Fruit fly (Drosophila melanogaster) whole organism, embryonic: ENCODE results near the gene CG12224.

Source experiments
- Bgb ChIP-seq: fragments of 200-800 bp; sonication (Bioruptor generic); IDR thresholded peaks from 2 replicates; pipeline ENCODE4 v1.3.6; 2022; ENCODE audit warnings: missing biosample characterization, missing genetic modification characterization; ENCODE audit not compliant: partially characterized antibody
- C15 ChIP-seq: fragments of 200-800 bp; sonication (Bioruptor generic); IDR thresholded peaks from 3 replicates; pipeline ENCODE4 v1.3.6; 2022; ENCODE audit warnings: missing biosample characterization, missing genetic modification characterization
- CG10321 ChIP-seq: fragments of 200-800 bp; sonication (Bioruptor generic); IDR thresholded peaks from 2 replicates; pipeline ENCODE4 v1.3.6; 2022; ENCODE audit warnings: missing biosample characterization, missing genetic modification characterization
- CG10979 ChIP-seq: fragments of 200-800 bp; sonication (Bioruptor generic); optimal IDR thresholded peaks from 2 replicates; lab custom pipeline; 2018; ENCODE audit warnings: missing biosample characterization, mild to moderate bottlenecking, missing genetic modification characterization, moderate library complexity
- CG12942 ChIP-seq: fragments of 200-800 bp; sonication (Bioruptor generic); optimal IDR thresholded peaks from 3 replicates; lab custom pipeline; 2016; ENCODE audit warnings: missing biosample characterization, missing genetic modification characterization
- CG14441 ChIP-seq: fragments of 200-800 bp; sonication (Bioruptor generic); IDR thresholded peaks from 2 replicates; pipeline ENCODE4 v1.3.6; 2022; ENCODE audit warnings: missing biosample characterization, missing genetic modification characterization
- CG14710 ChIP-seq: fragments of 200-800 bp; sonication (Bioruptor generic); optimal IDR thresholded peaks from 3 replicates; lab custom pipeline; 2019; ENCODE audit warnings: missing biosample characterization, mild to moderate bottlenecking, missing genetic modification characterization, moderate library complexity
- CG16863 ChIP-seq: fragments of 200-800 bp; sonication (Bioruptor generic); optimal IDR thresholded peaks from 3 replicates; lab custom pipeline; 2016; ENCODE audit warnings: missing biosample characterization, missing genetic modification characterization
- CG17186 ChIP-seq: fragments of 200-800 bp; sonication (Bioruptor generic); optimal IDR thresholded peaks from 3 replicates; lab custom pipeline; 2017; ENCODE audit warnings: missing biosample characterization, missing genetic modification reagents, missing genetic modification characterization
- CG17328 ChIP-seq: fragments of 200-800 bp; sonication (Bioruptor generic); IDR thresholded peaks from 2 replicates; pipeline ENCODE4 v1.3.6; 2022; ENCODE audit warnings: missing biosample characterization, missing genetic modification characterization
- CG17359 ChIP-seq: fragments of 200-800 bp; sonication (Bioruptor generic); optimal IDR thresholded peaks from 3 replicates; lab custom pipeline; 2018; ENCODE audit warnings: missing biosample characterization, mild to moderate bottlenecking, missing genetic modification characterization, moderate library complexity
- CG17612 ChIP-seq: fragments of 200-800 bp; sonication (Bioruptor generic); IDR thresholded peaks from 2 replicates; pipeline ENCODE4 v1.3.6; 2022; ENCODE audit warnings: missing biosample characterization, missing genetic modification characterization
- CG17802 ChIP-seq: fragments of 200-800 bp; sonication (Bioruptor generic); optimal IDR thresholded peaks from 2 replicates; lab custom pipeline; 2018; ENCODE audit warnings: missing biosample characterization, mild to moderate bottlenecking, missing genetic modification characterization, moderate library complexity
- CG1792 ChIP-seq: fragments of 200-800 bp; sonication (Bioruptor generic); optimal IDR thresholded peaks from 2 replicates; lab custom pipeline; 2016; ENCODE audit warnings: missing biosample characterization, missing genetic modification characterization
- CG31441 ChIP-seq: fragments of 200-800 bp; sonication (Bioruptor generic); IDR thresholded peaks from 2 replicates; pipeline ENCODE4 v1.3.6; 2022; ENCODE audit warnings: missing biosample characterization, missing genetic modification characterization
- CG32772 ChIP-seq: fragments of 200-800 bp; sonication (Bioruptor generic); IDR thresholded peaks from 2 replicates; pipeline ENCODE4 v1.3.6; 2022; ENCODE audit warnings: missing biosample characterization, missing genetic modification characterization
- CG34224 ChIP-seq: fragments of 200-800 bp; sonication (Bioruptor generic); IDR thresholded peaks from 3 replicates; pipeline ENCODE4 v1.3.6; 2022; ENCODE audit warnings: missing biosample characterization, missing genetic modification characterization; ENCODE audit not compliant: partially characterized antibody
- CG6854 ChIP-seq: fragments of 200-800 bp; sonication (Bioruptor generic); optimal IDR thresholded peaks from 3 replicates; lab custom pipeline; 2017; ENCODE audit warnings: missing biosample characterization, mild to moderate bottlenecking, missing genetic modification characterization
- CG7928 ChIP-seq: fragments of 200-800 bp; sonication (Bioruptor generic); optimal IDR thresholded peaks from 2 replicates; lab custom pipeline; 2017; ENCODE audit warnings: missing biosample characterization, mild to moderate bottlenecking, missing genetic modification characterization
- CG8765 ChIP-seq: fragments of 200-800 bp; sonication (Bioruptor generic); IDR thresholded peaks from 2 replicates; pipeline ENCODE4 v1.3.6; 2022; ENCODE audit warnings: missing biosample characterization, missing genetic modification characterization
- CoRest ChIP-seq: fragments of 200-800 bp; sonication (Bioruptor generic); optimal IDR thresholded peaks from 3 replicates; lab custom pipeline; 2018; ENCODE audit warnings: missing biosample characterization, mild to moderate bottlenecking, missing genetic modification characterization, moderate library complexity
- Dip2 ChIP-seq: fragments of 200-800 bp; sonication (Bioruptor generic); IDR thresholded peaks from 2 replicates; pipeline ENCODE4 v1.3.6; 2022; ENCODE audit warnings: missing biosample characterization, missing genetic modification characterization
- Elba2 ChIP-seq: fragments of 200-800 bp; sonication (Bioruptor generic); optimal IDR thresholded peaks from 3 replicates; lab custom pipeline; 2016; ENCODE audit warnings: missing biosample characterization, missing genetic modification characterization
- H15 ChIP-seq: fragments of 200-800 bp; sonication (Bioruptor generic); IDR thresholded peaks from 3 replicates; pipeline ENCODE4 v1.3.6; 2022; ENCODE audit warnings: missing biosample characterization, missing genetic modification characterization
- Hr51 ChIP-seq, 2 experiments: fragments of 200-800 bp; sonication (Bioruptor generic); optimal IDR thresholded peaks; 2 replicates in 1 of 2; 3 replicates in 1 of 2; lab custom pipeline; 2016 to 2018; ENCODE audit warnings: missing biosample characterization in 2 of 2, missing genetic modification characterization in 2 of 2, mild to moderate bottlenecking in 1 of 2, moderate library complexity in 1 of 2
- MBD-R2 ChIP-seq: fragments of 200-800 bp; sonication (Bioruptor generic); IDR thresholded peaks from 2 replicates; pipeline ENCODE4 v1.3.6; 2022; ENCODE audit warnings: missing biosample characterization, missing genetic modification characterization
- Oli ChIP-seq: fragments of 200-800 bp; sonication (Bioruptor generic); optimal IDR thresholded peaks from 2 replicates; lab custom pipeline; 2018; ENCODE audit warnings: missing biosample characterization, mild to moderate bottlenecking, missing genetic modification characterization, moderate library complexity
- Sox102F ChIP-seq: fragments of 200-800 bp; sonication (Bioruptor generic); optimal IDR thresholded peaks from 2 replicates; lab custom pipeline; 2018; ENCODE audit warnings: missing biosample characterization, mild to moderate bottlenecking, missing genetic modification characterization, moderate library complexity
- Trl ChIP-seq, 3 experiments: fragments of >200 bp in 2 of 3; fragments of 200-800 bp in 1 of 3; sonication (Bioruptor generic) in 1 of 3; optimal IDR thresholded peaks; 2 replicates in 1 of 3; 3 replicates in 2 of 3; lab custom pipeline; 2016 to 2017; ENCODE audit warnings: missing biosample characterization in 1 of 3, missing genetic modification characterization in 1 of 3
- ap ChIP-seq: fragments of 200-800 bp; sonication (Bioruptor generic); IDR thresholded peaks from 2 replicates; pipeline ENCODE4 v1.3.6; 2022; ENCODE audit warnings: missing biosample characterization, missing genetic modification characterization
- bab2 ChIP-seq: fragments of 200-800 bp; sonication (Bioruptor generic); optimal IDR thresholded peaks from 2 replicates; lab custom pipeline; 2016; ENCODE audit warnings: missing biosample characterization, missing genetic modification characterization
- cg ChIP-seq: fragments of 200-800 bp; sonication (Bioruptor generic); optimal IDR thresholded peaks from 3 replicates; lab custom pipeline; 2019; ENCODE audit warnings: missing biosample characterization, mild to moderate bottlenecking, missing genetic modification characterization, moderate library complexity
- chif ChIP-seq, 2 experiments: fragments of 200-800 bp; sonication (Bioruptor generic); optimal IDR thresholded peaks; 3 replicates each; lab custom pipeline; 2016; ENCODE audit warnings: missing biosample characterization in 2 of 2, missing genetic modification characterization in 2 of 2
- chn ChIP-seq: fragments of 200-800 bp; sonication (Bioruptor generic); optimal IDR thresholded peaks from 2 replicates; lab custom pipeline; 2016; ENCODE audit warnings: missing biosample characterization, missing genetic modification characterization
- ci ChIP-seq: fragments of 200-800 bp; sonication (Bioruptor generic); IDR thresholded peaks from 3 replicates; pipeline ENCODE4 v1.3.6; 2022; ENCODE audit warnings: missing biosample characterization, missing genetic modification characterization
- crc ChIP-seq: fragments of 200-800 bp; sonication (Bioruptor generic); optimal IDR thresholded peaks from 2 replicates; lab custom pipeline; 2016; ENCODE audit warnings: missing biosample characterization, missing genetic modification characterization
- ewg ChIP-seq: fragments of 200-800 bp; sonication (Bioruptor generic); optimal IDR thresholded peaks from 3 replicates; lab custom pipeline; 2017; ENCODE audit warnings: mild to moderate bottlenecking, missing biosample characterization, missing genetic modification reagents, missing genetic modification characterization
- eyg ChIP-seq: fragments of 200-800 bp; sonication (Bioruptor generic); optimal IDR thresholded peaks from 3 replicates; lab custom pipeline; 2016; ENCODE audit warnings: missing biosample characterization, missing genetic modification characterization
- fd64A ChIP-seq: fragments of 200-800 bp; sonication (Bioruptor generic); optimal IDR thresholded peaks from 3 replicates; lab custom pipeline; 2018; ENCODE audit warnings: missing biosample characterization, mild to moderate bottlenecking, missing genetic modification characterization
- gfzf ChIP-seq: fragments of 200-800 bp; sonication (Bioruptor generic); optimal IDR thresholded peaks from 2 replicates; lab custom pipeline; 2016; ENCODE audit warnings: missing biosample characterization, mild to moderate bottlenecking, missing genetic modification characterization, moderate library complexity
- gsb ChIP-seq: fragments of 200-800 bp; sonication (Bioruptor generic); IDR thresholded peaks from 2 replicates; pipeline ENCODE4 v1.3.6; 2022; ENCODE audit warnings: missing biosample characterization, missing genetic modification characterization
- gt ChIP-seq: fragments of 200-800 bp; sonication (Bioruptor generic); IDR thresholded peaks from 2 replicates; pipeline ENCODE4 v1.3.6; 2022; ENCODE audit warnings: missing biosample characterization, missing genetic modification characterization
- ind ChIP-seq: fragments of 200-800 bp; sonication (Bioruptor generic); optimal IDR thresholded peaks from 3 replicates; lab custom pipeline; 2016; ENCODE audit warnings: missing biosample characterization, missing genetic modification characterization
- kah ChIP-seq: fragments of 200-800 bp; sonication (Bioruptor generic); optimal IDR thresholded peaks from 2 replicates; lab custom pipeline; 2018; ENCODE audit warnings: missing biosample characterization, mild to moderate bottlenecking, missing genetic modification characterization
- luna ChIP-seq: fragments of 200-800 bp; sonication (Bioruptor generic); optimal IDR thresholded peaks from 2 replicates; lab custom pipeline; 2016; ENCODE audit warnings: missing biosample characterization, missing genetic modification characterization
- odd ChIP-seq: fragments of 200-800 bp; sonication (Bioruptor generic); optimal IDR thresholded peaks from 2 replicates; lab custom pipeline; 2017; ENCODE audit warnings: missing biosample characterization, mild to moderate bottlenecking, missing genetic modification characterization
- row ChIP-seq: fragments of 200-800 bp; sonication (Bioruptor generic); IDR thresholded peaks from 3 replicates; pipeline ENCODE4 v1.3.6; 2022; ENCODE audit warnings: missing biosample characterization, missing genetic modification characterization
- sens-2 ChIP-seq: fragments of 200-800 bp; sonication (Bioruptor generic); IDR thresholded peaks from 2 replicates; pipeline ENCODE4 v1.3.6; 2022; ENCODE audit warnings: missing biosample characterization, missing genetic modification characterization
- tio ChIP-seq: fragments of 200-800 bp; sonication (Bioruptor generic); optimal IDR thresholded peaks from 2 replicates; lab custom pipeline; 2017; ENCODE audit warnings: missing biosample characterization, missing genetic modification characterization, inconsistent platforms
- vvl ChIP-seq: fragments of 200-800 bp; sonication (Bioruptor generic); IDR thresholded peaks from 2 replicates; pipeline ENCODE4 v1.3.6; 2022; ENCODE audit warnings: missing biosample characterization, missing genetic modification characterization
- wor ChIP-seq: fragments of 200-800 bp; sonication (Bioruptor generic); IDR thresholded peaks from 2 replicates; pipeline ENCODE4 v1.3.6; 2022; ENCODE audit warnings: missing biosample characterization, missing genetic modification characterization

CG12224 gene

dm6 chr3R:12016828-12017280, 35.0 kb upstream of the CG12224 start, which contains the start of the genes DCAF12 and Spt3 (continued):
- TF ChIP-seq CG17802 (tag; lab: Kevin White, UChicago) (no peak), CG16863 (GFP tag; lab: Kevin White, UChicago) (no peak), crc (no peak), chn (GFP tag; lab: Kevin White, UChicago) (no peak), sens-2 (no peak), odd (GFP tag; lab: Kevin White, UChicago) (no peak), CG14441 (GFP tag; lab: Robert Waterston, UW) (peak; percentile 37; the same call in 1 of the 2 replicates), CG17328 (GFP tag; lab: Robert Waterston, UW) (no peak), CG32772 (GFP tag; lab: Robert Waterston, UW) (0 out of 2 replicates have a peak, but pooled peaks have one; percentile 23), CG10979 (tag; lab: Kevin White, UChicago) (no peak), Hr51 (GFP tag; optimal IDR thresholded peaks at IDR 0.05; lab: Kevin White, UChicago) (peak in 1 of 2 experiments; percentile 41), CG17186 (GFP tag; lab: Kevin White, UChicago) (peak; percentile 2), CG34224 (GFP tag; lab: Robert Waterston, UW) (peak; percentile 76), CG1792 (GFP tag; lab: Kevin White, UChicago) (no peak), chif (GFP tag; optimal IDR thresholded peaks at IDR 0.05; lab: Kevin White, UChicago) (no peak), ind (GFP tag; lab: Kevin White, UChicago) (peak; percentile 53), ci (no peak), CG17359 (tag; lab: Kevin White, UChicago) (no peak), CG8765 (GFP tag; lab: Robert Waterston, UW) (0 out of 2 replicates have a peak, but pooled peaks have one; percentile 12), kah (GFP tag; lab: Kevin White, UChicago) (peak; percentile 17), CG12942 (GFP tag; lab: Kevin White, UChicago) (no peak), gsb (no peak), row (peak; percentile 97), MBD-R2 (GFP tag; lab: Robert Waterston, UW) (peak; percentile 92), CG10321 (no peak), ap (GFP tag; lab: Robert Waterston, UW) (no peak), Elba2 (GFP tag; lab: Kevin White, UChicago) (no peak), CoRest (tag; lab: Kevin White, UChicago) (peak; percentile 76), vvl (GFP tag; lab: Robert Waterston, UW) (no peak; the same call in 1 of the 2 replicates), gfzf (GFP tag; lab: Kevin White, UChicago) (no peak), wor (GFP tag; lab: Robert Waterston, UW) (no peak), ewg (GFP tag; lab: Kevin White, UChicago) (peak; percentile 35), Trl (optimal IDR thresholded peaks at IDR 0.05; lab: Kevin White, UChicago) (no peak), Trl (GFP tag; optimal IDR thresholded peaks at IDR 0.05; lab: Kevin White, UChicago) (no peak), CG6854 (GFP tag; lab: Kevin White, UChicago) (peak; percentile 20), Oli (peak; percentile 36), CG14710 (tag; lab: Kevin White, UChicago) (peak; percentile 83), CG31441 (peak; percentile 74; the same call in 1 of the 2 replicates), luna (GFP tag; lab: Kevin White, UChicago) (no peak), H15 (GFP tag; lab: Robert Waterston, UW) (no peak), Dip2 (GFP tag; lab: Robert Waterston, UW) (no peak), gt (GFP tag; lab: Robert Waterston, UW) (no peak), eyg (GFP tag; lab: Kevin White, UChicago) (peak; percentile 47), C15 (GFP tag; lab: Robert Waterston, UW) (no peak), CG7928 (GFP tag; lab: Kevin White, UChicago) (peak; percentile 5), fd64A (GFP tag; lab: Kevin White, UChicago) (no peak), cg (no peak), CG17612 (GFP tag; lab: Robert Waterston, UW) (no peak), Bgb (GFP tag; lab: Robert Waterston, UW) (peak; percentile 91), bab2 (no peak), tio (no peak), Sox102F (no peak)
